Worm (Caenorhabditis elegans): ENCODE data around the gene F45H10.5.

DNA sequence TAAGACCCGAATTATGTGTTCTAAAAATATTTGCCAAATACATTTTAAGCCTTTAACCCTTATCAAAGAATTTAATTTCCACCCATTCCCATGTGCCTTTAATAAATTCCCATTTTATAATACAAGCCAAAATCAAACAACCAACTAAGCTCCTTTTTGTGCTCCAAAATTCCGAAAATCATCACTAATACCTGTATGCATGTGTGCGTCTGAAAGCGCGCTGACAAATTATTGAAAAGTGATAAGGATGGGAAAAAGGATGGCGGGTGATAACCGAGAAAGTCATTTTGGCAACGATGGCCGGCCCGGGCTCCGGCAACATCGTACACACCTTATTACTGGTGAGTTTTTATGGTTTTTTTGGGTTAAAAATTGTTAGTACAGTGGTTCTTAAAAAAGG lies 5.9 kb downstream of the F45H10.5 start, which contains the start of gene nep-17:
- TF ChIP-seq C08G9.2 (tag; optimal IDR thresholded peaks at IDR 0.05) (no peak), pros-1 (tag; optimal IDR thresholded peaks at IDR 0.05) (no peak), pqm-1 (tag; optimal IDR thresholded peaks at IDR 0.05) (no peak), syd-9 (tag; optimal IDR thresholded peaks at IDR 0.05) (no peak), ceh-48 (tag; optimal IDR thresholded peaks at IDR 0.05) (no peak)
